Worm (Caenorhabditis elegans) whole organism, early embryonic: ENCODE measurements around the gene clec-2.

Experiments used
- B0310.2 ChIP-seq: sonication (generic microtip); optimal IDR thresholded peaks from 2 replicates; lab custom pipeline; 2016; ENCODE audit warnings: mild to moderate bottlenecking, missing genetic modification characterization, missing compliant biosample characterization
- F13C5.2 ChIP-seq: sonication (generic microtip); optimal IDR thresholded peaks from 2 replicates; lab custom pipeline; 2017; ENCODE audit warnings: mild to moderate bottlenecking, missing genetic modification characterization, inconsistent platforms, missing compliant biosample characterization
- aly-1 ChIP-seq: sonication (generic microtip); optimal IDR thresholded peaks from 2 replicates; lab custom pipeline; 2016; ENCODE audit warnings: missing genetic modification characterization, missing compliant biosample characterization
- ama-1 ChIP-seq: fragments of 150-350 bp; optimal IDR thresholded peaks from 2 replicates; lab custom pipeline; 2014
- ceh-13 ChIP-seq: fragments of 200-800 bp; sonication (Bioruptor generic); optimal IDR thresholded peaks from 2 replicates; lab custom pipeline; 2018; ENCODE audit warnings: mild to moderate bottlenecking, missing genetic modification characterization, missing compliant biosample characterization
- ceh-36 ChIP-seq: sonication (generic microtip); optimal IDR thresholded peaks from 2 replicates; lab custom pipeline; 2016; ENCODE audit warnings: missing genetic modification characterization, inconsistent platforms, missing compliant biosample characterization
- ets-7 ChIP-seq: sonication (generic microtip); optimal IDR thresholded peaks from 2 replicates; lab custom pipeline; 2016; ENCODE audit warnings: missing genotype, missing genetic modification characterization, missing compliant biosample characterization
- flt-1 ChIP-seq: fragments of 200-800 bp; sonication (Bioruptor generic); IDR thresholded peaks from 2 replicates; pipeline ENCODE4 v1.3.6; 2022; ENCODE audit warnings: missing genetic modification characterization, missing compliant biosample characterization
- hmbx-1 ChIP-seq: sonication (generic microtip); optimal IDR thresholded peaks from 2 replicates; lab custom pipeline; 2016; ENCODE audit warnings: mild to moderate bottlenecking, missing genetic modification characterization, missing compliant biosample characterization
- hmg-4 ChIP-seq: fragments of 200-800 bp; sonication (Bioruptor generic); optimal IDR thresholded peaks from 2 replicates; lab custom pipeline; 2018; ENCODE audit warnings: mild to moderate bottlenecking, missing genetic modification characterization, missing compliant biosample characterization
- hnd-1 ChIP-seq: sonication (generic microtip); optimal IDR thresholded peaks from 2 replicates; lab custom pipeline; 2016; ENCODE audit warnings: missing genetic modification characterization, missing compliant biosample characterization
- pes-1 ChIP-seq: fragments of 200-800 bp; sonication (Bioruptor generic); IDR thresholded peaks from 2 replicates; pipeline ENCODE4 v1.3.6; 2022; ENCODE audit warnings: missing genetic modification reagents, missing genetic modification characterization, missing compliant biosample characterization
- scrt-1 ChIP-seq: fragments of 200-800 bp; sonication (Bioruptor generic); IDR thresholded peaks from 2 replicates; pipeline ENCODE4 v1.3.6; 2022; ENCODE audit warnings: missing genetic modification characterization, missing compliant biosample characterization
- sea-1 ChIP-seq: fragments of 200-800 bp; sonication (Bioruptor generic); conservative IDR thresholded peaks from 2 replicates; pipeline ENCODE4 v1.3.6; 2022; ENCODE audit warnings: missing genetic modification characterization, missing compliant biosample characterization
- tbx-11 ChIP-seq: fragments of 200-800 bp; sonication (Bioruptor generic); IDR thresholded peaks from 2 replicates; pipeline ENCODE4 v1.3.6; 2022; ENCODE audit warnings: missing genetic modification characterization, missing compliant biosample characterization
- tbx-37 ChIP-seq: fragments of 200-800 bp; sonication (Bioruptor generic); conservative IDR thresholded peaks from 2 replicates; pipeline ENCODE4 v1.3.6; 2022; ENCODE audit warnings: missing genetic modification reagents, missing genetic modification characterization, missing compliant biosample characterization
- tra-4 ChIP-seq: sonication (generic microtip); optimal IDR thresholded peaks from 2 replicates; lab custom pipeline; 2017; ENCODE audit warnings: missing genetic modification characterization, missing compliant biosample characterization

Gene clec-2

ce11 chrII:3064631-3065030 lies 41.4 kb upstream of the clec-2 start:
- TF ChIP-seq pes-1 (GFP tag; lab: Robert Waterston, UW) (no peak), sea-1 (no peak), ceh-36 (tag; lab: Kevin White, UChicago) (no peak), tbx-37 (GFP tag; lab: Robert Waterston, UW) (no peak), ama-1 (lab: Kevin White, UChicago) (no peak), tra-4 (tag; lab: Kevin White, UChicago) (no peak), hmbx-1 (tag; lab: Kevin White, UChicago) (no peak), F13C5.2 (tag; lab: Kevin White, UChicago) (no peak)

ce11 chrII:3063984-3064383 lies 40.8 kb upstream of the clec-2 start:
- TF ChIP-seq scrt-1 (GFP tag; lab: Robert Waterston, UW) (no peak), tra-4 (tag; lab: Kevin White, UChicago) (no peak), ets-7 (no peak), ama-1 (lab: Kevin White, UChicago) (no peak), tbx-37 (GFP tag; lab: Robert Waterston, UW) (no peak), hmbx-1 (tag; lab: Kevin White, UChicago) (no peak), B0310.2 (tag; lab: Kevin White, UChicago) (no peak), sea-1 (no peak), hmg-4 (GFP tag; lab: Kevin White, UChicago) (no peak), tbx-11 (no peak), flt-1 (GFP tag; lab: Robert Waterston, UW) (no peak), F13C5.2 (tag; lab: Kevin White, UChicago) (no peak), ceh-36 (tag; lab: Kevin White, UChicago) (no peak), ceh-13 (GFP tag; lab: Kevin White, UChicago) (no peak), hnd-1 (tag; lab: Kevin White, UChicago) (no peak), pes-1 (GFP tag; lab: Robert Waterston, UW) (no peak), aly-1 (no peak)

ce11 chrII:3063366-3063765 lies 40.1 kb upstream of the clec-2 start:
- TF ChIP-seq F13C5.2 (tag; lab: Kevin White, UChicago) (no peak), hnd-1 (tag; lab: Kevin White, UChicago) (no peak)

- TF ChIP-seq flt-1 (GFP tag; lab: Robert Waterston, UW) (no peak), sea-1 (no peak), ceh-36 (tag; lab: Kevin White, UChicago) (no peak), tbx-37 (GFP tag; lab: Robert Waterston, UW) (no peak), ets-7 (no peak)
Observed at ce11 chrII:3062876-3063275, 39.6 kb upstream of the clec-2 start.

- TF ChIP-seq tbx-11 (no peak), tbx-37 (GFP tag; lab: Robert Waterston, UW) (no peak), scrt-1 (GFP tag; lab: Robert Waterston, UW) (0 out of 2 replicates have a peak, but pooled peaks have one; percentile 9), F13C5.2 (tag; lab: Kevin White, UChicago) (no peak), sea-1 (no peak), hmbx-1 (tag; lab: Kevin White, UChicago) (no peak), tra-4 (tag; lab: Kevin White, UChicago) (no peak), ceh-36 (tag; lab: Kevin White, UChicago) (no peak), aly-1 (no peak), flt-1 (GFP tag; lab: Robert Waterston, UW) (no peak), hmg-4 (GFP tag; lab: Kevin White, UChicago) (no peak), ama-1 (lab: Kevin White, UChicago) (no peak), B0310.2 (tag; lab: Kevin White, UChicago) (no peak), pes-1 (GFP tag; lab: Robert Waterston, UW) (0 out of 2 replicates have a peak, but pooled peaks have one; percentile 26), hnd-1 (tag; lab: Kevin White, UChicago) (no peak), ets-7 (no peak)
Observed at ce11 chrII:3062222-3062621, 39.0 kb upstream of the clec-2 start.

ce11 chrII:3061605-3062004 lies 38.4 kb upstream of the clec-2 start:
- TF ChIP-seq pes-1 (GFP tag; lab: Robert Waterston, UW), result no peak
- no peak for TF ChIP-seq hnd-1 (tag; lab: Kevin White, UChicago)
- TF ChIP-seq flt-1 (GFP tag; lab: Robert Waterston, UW), result no peak
- TF ChIP-seq ceh-13 (GFP tag; lab: Kevin White, UChicago), result no peak
- TF ChIP-seq hmbx-1 (tag; lab: Kevin White, UChicago), result no peak
- no peak for TF ChIP-seq F13C5.2 (tag; lab: Kevin White, UChicago)
- no peak for TF ChIP-seq ets-7
- TF ChIP-seq tra-4 (tag; lab: Kevin White, UChicago), result no peak
- TF ChIP-seq tbx-11, result no peak
- no peak for TF ChIP-seq sea-1
- no peak for TF ChIP-seq B0310.2 (tag; lab: Kevin White, UChicago)

ce11 chrII:3060782-3061181 lies 37.6 kb upstream of the clec-2 start, which contains the start of gene Y25C1A.6:
Gene Y25C1A.6, plus strand, starts transcription at chrII:3061082.
- TF ChIP-seq ets-7 (no peak), tra-4 (tag; lab: Kevin White, UChicago) (no peak), ceh-36 (tag; lab: Kevin White, UChicago) (no peak), B0310.2 (tag; lab: Kevin White, UChicago) (no peak), aly-1 (no peak), tbx-37 (GFP tag; lab: Robert Waterston, UW) (no peak), sea-1 (no peak), hmg-4 (GFP tag; lab: Kevin White, UChicago) (no peak), F13C5.2 (tag; lab: Kevin White, UChicago) (no peak), scrt-1 (GFP tag; lab: Robert Waterston, UW) (no peak), ceh-13 (GFP tag; lab: Kevin White, UChicago) (no peak), ama-1 (lab: Kevin White, UChicago) (no peak), hnd-1 (tag; lab: Kevin White, UChicago) (no peak), tbx-11 (no peak), hmbx-1 (tag; lab: Kevin White, UChicago) (no peak), flt-1 (GFP tag; lab: Robert Waterston, UW) (no peak), pes-1 (GFP tag; lab: Robert Waterston, UW) (no peak)
